Fruit fly (Drosophila melanogaster): ENCODE data around the gene danr.

Gene danr

DNA sequence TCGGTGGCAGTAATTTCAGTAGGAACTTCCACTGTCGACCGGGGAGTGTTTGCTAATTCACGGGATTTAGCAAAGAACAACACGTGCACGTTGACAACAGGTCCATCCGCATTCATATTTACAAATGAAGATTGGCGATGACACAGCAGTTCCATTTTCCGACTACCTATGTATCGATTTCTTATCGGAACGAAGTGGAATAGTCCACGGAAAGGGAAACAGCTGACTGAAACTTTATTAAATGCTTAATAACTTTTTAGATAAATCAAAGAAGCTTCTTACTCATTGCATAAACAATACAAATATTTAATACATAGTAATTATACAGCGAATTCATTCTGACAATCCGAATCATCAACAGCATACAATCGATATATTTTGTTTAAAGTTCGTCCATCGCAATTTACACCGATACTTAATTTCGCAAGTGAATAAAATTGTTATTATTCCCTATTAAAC is 10.6 kb upstream of the danr start, which contains the start of the genes Mocs2A, Mocs2B and Clbn (continued):
- no peak for TF ChIP-seq CG18011 (GFP tag; optimal IDR thresholded peaks at IDR 0.05)
- TF ChIP-seq CG3281 (GFP tag; optimal IDR thresholded peaks at IDR 0.05), result no peak
- TF ChIP-seq Mes4 (GFP tag; optimal IDR thresholded peaks at IDR 0.05), result no peak
- no peak for TF ChIP-seq cg (GFP tag; optimal IDR thresholded peaks at IDR 0.05)
- TF ChIP-seq sc (optimal IDR thresholded peaks at IDR 0.05), result no peak
- no peak for TF ChIP-seq sc (GFP tag; optimal IDR thresholded peaks at IDR 0.05)
- no peak for TF ChIP-seq Eip74EF (GFP tag; optimal IDR thresholded peaks at IDR 0.05)
- no peak for TF ChIP-seq PHDP (tag; optimal IDR thresholded peaks at IDR 0.05)
- TF ChIP-seq CG4282 (GFP tag; optimal IDR thresholded peaks at IDR 0.05), result no peak
- TF ChIP-seq cad (GFP tag; optimal IDR thresholded peaks at IDR 0.05), result no peak
- no peak for TF ChIP-seq sr (GFP tag; IDR thresholded peaks at IDR 0.05)
- no peak for TF ChIP-seq CG10565 (GFP tag; optimal IDR thresholded peaks at IDR 0.05)
- peak; percentile 44; the same call in 1 of the 3 replicates for TF ChIP-seq zen2 (GFP tag; IDR thresholded peaks at IDR 0.05; ENCODE audit: partially characterized antibody)
- peak; percentile 57; the same call in 1 of the 3 replicates for TF ChIP-seq CG7963 (GFP tag; IDR thresholded peaks at IDR 0.05; ENCODE audit: partially characterized antibody)
- no peak for TF ChIP-seq CG6683 (GFP tag; optimal IDR thresholded peaks at IDR 0.05)
- peak; percentile 12 for TF ChIP-seq lbe (GFP tag; optimal IDR thresholded peaks at IDR 0.05)
- TF ChIP-seq YL-1 (GFP tag; optimal IDR thresholded peaks at IDR 0.05), result peak; percentile 49
- TF ChIP-seq Xbp1 (GFP tag; optimal IDR thresholded peaks at IDR 0.05), result no peak
- no peak for TF ChIP-seq da (GFP tag; optimal IDR thresholded peaks at IDR 0.05)
- no peak for TF ChIP-seq wdn (GFP tag; IDR thresholded peaks at IDR 0.05)
- peak; percentile 73 for TF ChIP-seq inv (GFP tag; IDR thresholded peaks at IDR 0.05; ENCODE audit: partially characterized antibody)
- no peak for TF ChIP-seq CG12744 (GFP tag; optimal IDR thresholded peaks at IDR 0.05)
- peak; percentile 81 for TF ChIP-seq Doc3 (GFP tag; IDR thresholded peaks at IDR 0.05; ENCODE audit: partially characterized antibody)
- TF ChIP-seq CG32772 (GFP tag; IDR thresholded peaks at IDR 0.05), result no peak
- TF ChIP-seq Gsc (GFP tag; IDR thresholded peaks at IDR 0.05), result no peak
- no peak for TF ChIP-seq CG3065 (GFP tag; optimal IDR thresholded peaks at IDR 0.05)
- no peak for TF ChIP-seq MTF-1 (GFP tag; optimal IDR thresholded peaks at IDR 0.05; ENCODE audit: borderline replicate concordance)
- no peak for TF ChIP-seq hkb (optimal IDR thresholded peaks at IDR 0.05)
- no peak for TF ChIP-seq hkb (GFP tag; IDR thresholded peaks at IDR 0.05)
- no peak for TF ChIP-seq peb (GFP tag; IDR thresholded peaks at IDR 0.05)
- TF ChIP-seq H15 (GFP tag; IDR thresholded peaks at IDR 0.05), result no peak
- no peak for TF ChIP-seq odd (GFP tag; optimal IDR thresholded peaks at IDR 0.05)
- TF ChIP-seq CG12942 (GFP tag; optimal IDR thresholded peaks at IDR 0.05), result no peak
- TF ChIP-seq CG34224 (GFP tag; IDR thresholded peaks at IDR 0.05; ENCODE audit: partially characterized antibody), result peak; percentile 77
- TF ChIP-seq mam (GFP tag; optimal IDR thresholded peaks at IDR 0.05), result no peak
- no peak for TF ChIP-seq CG2202 (tag; optimal IDR thresholded peaks at IDR 0.05)
- no peak for TF ChIP-seq CG5245 (GFP tag; optimal IDR thresholded peaks at IDR 0.05)
- TF ChIP-seq seq (GFP tag; IDR thresholded peaks at IDR 0.05), result no peak
- TF ChIP-seq CG12219 (GFP tag; optimal IDR thresholded peaks at IDR 0.05), result no peak
- no peak for TF ChIP-seq Gug (GFP tag; IDR thresholded peaks at IDR 0.05)
- no peak for TF ChIP-seq ERR (GFP tag; optimal IDR thresholded peaks at IDR 0.05)
- TF ChIP-seq CG8478 (optimal IDR thresholded peaks at IDR 0.05), result no peak
- TF ChIP-seq CHES-1-like (GFP tag; optimal IDR thresholded peaks at IDR 0.05), result no peak
- no peak for TF ChIP-seq Dek (tag; optimal IDR thresholded peaks at IDR 0.05)
- TF ChIP-seq exex (tag; optimal IDR thresholded peaks at IDR 0.05), result no peak
- no peak for TF ChIP-seq HHEX (GFP tag; optimal IDR thresholded peaks at IDR 0.05)
- peak; percentile 19 for TF ChIP-seq Med (GFP tag)
- TF ChIP-seq CG14965 (GFP tag; optimal IDR thresholded peaks at IDR 0.05; ENCODE audit: borderline replicate concordance), result no peak
- TF ChIP-seq Pdp1 (GFP tag; optimal IDR thresholded peaks at IDR 0.05), result no peak
- peak; percentile 39 for TF ChIP-seq CG15514 (GFP tag; optimal IDR thresholded peaks at IDR 0.05)
- no peak for TF ChIP-seq CG6813 (GFP tag; optimal IDR thresholded peaks at IDR 0.05)
